Fruit fly (Drosophila melanogaster) whole organism, prepupa: ENCODE data around the gene CG5611.

Experiments
- CG8119 ChIP-seq: fragments of 200-800 bp; sonication (Bioruptor generic); IDR thresholded peaks from 3 replicates; pipeline ENCODE4 v1.3.6; 2022; ENCODE audit warnings: missing biosample characterization, missing genetic modification characterization
- Gug ChIP-seq: fragments of 200-800 bp; sonication (Bioruptor generic); IDR thresholded peaks from 2 replicates; pipeline ENCODE4 v1.3.6; 2022; ENCODE audit warnings: missing biosample characterization, missing genetic modification characterization
- Sox15 ChIP-seq: fragments of 200-800 bp; sonication (Bioruptor generic); optimal IDR thresholded peaks from 3 replicates; lab custom pipeline; 2016; ENCODE audit warnings: missing biosample characterization, missing genetic modification characterization
- acj6 ChIP-seq: fragments of 200-800 bp; sonication (Bioruptor generic); optimal IDR thresholded peaks from 3 replicates; lab custom pipeline; 2016; ENCODE audit warnings: missing biosample characterization, missing genetic modification characterization
- dsx ChIP-seq: fragments of 200-800 bp; optimal IDR thresholded peaks from 3 replicates; lab custom pipeline; 2019; ENCODE audit warnings: missing biosample characterization, mild to moderate bottlenecking, missing genetic modification characterization, moderate library complexity; ENCODE audit not compliant: poor library complexity, severe bottlenecking
- lz ChIP-seq: fragments of 200-800 bp; sonication (Bioruptor generic); optimal IDR thresholded peaks from 3 replicates; lab custom pipeline; 2016; ENCODE audit warnings: missing biosample characterization, missing genetic modification characterization
- topi ChIP-seq: fragments of 200-800 bp; sonication (Bioruptor generic); optimal IDR thresholded peaks from 3 replicates; lab custom pipeline; 2016; ENCODE audit warnings: missing biosample characterization, missing genetic modification characterization

- TF ChIP-seq dsx (GFP tag; lab: Kevin White, UChicago) (no peak), Gug (GFP tag; lab: Robert Waterston, UW) (0 out of 2 replicates have a peak, but pooled peaks have one; percentile 8), lz (GFP tag; lab: Kevin White, UChicago) (no peak), topi (GFP tag; lab: Kevin White, UChicago) (no peak), CG8119 (0 out of 3 replicates have a peak, but pooled peaks have one; percentile 27), Sox15 (GFP tag; lab: Kevin White, UChicago) (no peak), acj6 (no peak)
Measured at dm6 chr3R:27603671-27604070, 32.2 kb downstream of the CG5611 start.
